Fruit fly (Drosophila melanogaster): ENCODE measurements around the gene CG11529.

CG11529 gene

DNA sequence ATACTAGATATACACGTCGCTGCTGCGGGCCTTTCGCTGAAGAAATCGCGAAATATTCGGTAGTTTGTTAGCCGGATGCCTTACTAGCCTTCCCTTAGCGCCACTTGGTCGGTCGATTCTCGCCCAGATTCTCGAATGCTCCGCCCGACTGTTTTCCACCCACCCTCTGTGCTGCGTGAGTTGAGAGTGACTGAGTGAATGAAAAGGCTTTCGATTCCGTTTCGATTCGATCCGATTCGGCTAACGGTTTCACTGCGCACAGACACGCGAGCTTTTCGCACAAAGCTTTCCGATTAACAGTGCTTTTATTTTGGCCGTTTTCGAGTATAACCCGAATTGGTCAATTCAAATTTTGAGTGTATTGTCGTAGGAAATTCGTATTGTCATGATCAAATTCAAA is 6.1 kb downstream of the CG11529 start, which contains the start of gene Ak1 (continued):
- peak; percentile 48; the same call in 1 of the 2 replicates for TF ChIP-seq amos (GFP tag; IDR thresholded peaks at IDR 0.05; ENCODE audit: partially characterized antibody)
- TF ChIP-seq CG32532 (GFP tag; IDR thresholded peaks at IDR 0.05) = peak; percentile 32; the same call in 1 of the 2 replicates
- 0 out of 2 replicates have a peak, but pooled peaks have one; percentile 8 for TF ChIP-seq Awh (GFP tag; IDR thresholded peaks at IDR 0.05)
- TF ChIP-seq NFAT (GFP tag; IDR thresholded peaks at IDR 0.05) = no peak
- no peak for TF ChIP-seq MBD-R2 (GFP tag; IDR thresholded peaks at IDR 0.05)
- peak; percentile 28 for TF ChIP-seq Fer1 (GFP tag; optimal IDR thresholded peaks at IDR 0.05)
- no peak for TF ChIP-seq CG9215 (GFP tag; IDR thresholded peaks at IDR 0.05)
- no peak for TF ChIP-seq mam (GFP tag; optimal IDR thresholded peaks at IDR 0.05)
- TF ChIP-seq CG7357 (GFP tag; IDR thresholded peaks at IDR 0.05) = no peak
- TF ChIP-seq PHDP (tag; optimal IDR thresholded peaks at IDR 0.05) = no peak
- no peak for TF ChIP-seq tgo (GFP tag; IDR thresholded peaks at IDR 0.05)
- no peak for TF ChIP-seq CG17802 (tag; optimal IDR thresholded peaks at IDR 0.05)
- no peak for TF ChIP-seq CG42726 (GFP tag; IDR thresholded peaks at IDR 0.05; ENCODE audit: partially characterized antibody)
- no peak for TF ChIP-seq CG4854 (GFP tag; optimal IDR thresholded peaks at IDR 0.05)
- TF ChIP-seq CG15514 (GFP tag; optimal IDR thresholded peaks at IDR 0.05) = peak; percentile 19
- no peak for TF ChIP-seq CG18476 (GFP tag; optimal IDR thresholded peaks at IDR 0.05)
- no peak for TF ChIP-seq CG12155 (GFP tag; optimal IDR thresholded peaks at IDR 0.05)
- peak; percentile 89 for TF ChIP-seq Med (GFP tag)
- no peak for TF ChIP-seq CG15601 (tag; optimal IDR thresholded peaks at IDR 0.05)
- TF ChIP-seq CG13894 (tag; optimal IDR thresholded peaks at IDR 0.05) = peak; percentile 70
- peak; percentile 37; the same call in 1 of the 2 replicates for TF ChIP-seq Rfx (GFP tag; IDR thresholded peaks at IDR 0.05)
- peak; percentile 37; the same call in 1 of the 2 replicates for TF ChIP-seq bbx (GFP tag; IDR thresholded peaks at IDR 0.05; ENCODE audit: partially characterized antibody)
- peak; percentile 42 for TF ChIP-seq HmgZ (tag; optimal IDR thresholded peaks at IDR 0.05)
- no peak for TF ChIP-seq CG18619 (GFP tag; optimal IDR thresholded peaks at IDR 0.05)
- TF ChIP-seq corto (GFP tag; optimal IDR thresholded peaks at IDR 0.05) = no peak
- TF ChIP-seq CG4707 (GFP tag; optimal IDR thresholded peaks at IDR 0.05) = no peak
- TF ChIP-seq CG6813 (GFP tag; optimal IDR thresholded peaks at IDR 0.05) = peak; percentile 28
- peak; percentile 60 for TF ChIP-seq CG12769 (tag; optimal IDR thresholded peaks at IDR 0.05)
- TF ChIP-seq D (optimal IDR thresholded peaks at IDR 0.05) = no peak
- no peak for TF ChIP-seq D (GFP tag; optimal IDR thresholded peaks at IDR 0.05)
- no peak for TF ChIP-seq CG4617 (GFP tag; optimal IDR thresholded peaks at IDR 0.05; ENCODE audit: borderline replicate concordance)
- no peak for TF ChIP-seq dm (GFP tag; optimal IDR thresholded peaks at IDR 0.05)
- 0 out of 2 replicates have a peak, but pooled peaks have one; percentile 25 for TF ChIP-seq unc-4 (GFP tag; IDR thresholded peaks at IDR 0.05; ENCODE audit: partially characterized antibody)
- peak; percentile 43 for TF ChIP-seq CrebB (tag; optimal IDR thresholded peaks at IDR 0.05)
- no peak for TF ChIP-seq fd96Cb (tag; optimal IDR thresholded peaks at IDR 0.05)
- no peak for TF ChIP-seq CG8944 (GFP tag; optimal IDR thresholded peaks at IDR 0.05)
- TF ChIP-seq HLH4C (GFP tag; IDR thresholded peaks at IDR 0.05; ENCODE audit: partially characterized antibody) = peak; percentile 47; the same call in 1 of the 3 replicates
- TF ChIP-seq Dp (GFP tag; optimal IDR thresholded peaks at IDR 0.05) = no peak
- TF ChIP-seq Mes4 (GFP tag; optimal IDR thresholded peaks at IDR 0.05) = no peak
- no peak for TF ChIP-seq insv (GFP tag; optimal IDR thresholded peaks at IDR 0.05)
- no peak for TF ChIP-seq CG10959 (GFP tag; IDR thresholded peaks at IDR 0.05)
- TF ChIP-seq ci (GFP tag; IDR thresholded peaks at IDR 0.05) = no peak
- TF ChIP-seq sc (optimal IDR thresholded peaks at IDR 0.05) = no peak
- TF ChIP-seq sc (GFP tag; optimal IDR thresholded peaks at IDR 0.05) = no peak
- TF ChIP-seq CG6175 (GFP tag; IDR thresholded peaks at IDR 0.05) = no peak
- TF ChIP-seq Lhr (GFP tag; optimal IDR thresholded peaks at IDR 0.05) = no peak
- peak; percentile 33; the same call in 1 of the 2 replicates for TF ChIP-seq sob (GFP tag; IDR thresholded peaks at IDR 0.05)
- TF ChIP-seq Oli (tag; optimal IDR thresholded peaks at IDR 0.05) = no peak
- no peak for TF ChIP-seq Dip3 (GFP tag; optimal IDR thresholded peaks at IDR 0.05)
- no peak for TF ChIP-seq CG7745 (tag; optimal IDR thresholded peaks at IDR 0.05)
- no peak for TF ChIP-seq D19A (tag; optimal IDR thresholded peaks at IDR 0.05)

Data from whole organism, embryonic.